Worm (Caenorhabditis elegans) whole organism, L1 larva: ENCODE data around the gene F59C12.3.

Source experiments
- F16B12.6 ChIP-seq: fragments of 150-350 bp; optimal IDR thresholded peaks from 2 replicates; lab custom pipeline; 2014; ENCODE audit warnings: missing biosample characterization, missing genetic modification characterization
- aha-1 ChIP-seq: fragments of 150-350 bp; optimal IDR thresholded peaks from 2 replicates; lab custom pipeline; 2014; ENCODE audit warnings: missing biosample characterization, missing genetic modification characterization
- alr-1 ChIP-seq: fragments of 200-800 bp; sonication (Bioruptor generic); optimal IDR thresholded peaks from 2 replicates; lab custom pipeline; 2018; ENCODE audit warnings: borderline replicate concordance, mild to moderate bottlenecking, missing genetic modification characterization, missing compliant biosample characterization
- aly-2 ChIP-seq: fragments of 150-350 bp; optimal IDR thresholded peaks from 2 replicates; lab custom pipeline; 2014; ENCODE audit warnings: missing biosample characterization, missing genetic modification characterization
- blmp-1 ChIP-seq: fragments of 150-350 bp; optimal IDR thresholded peaks from 2 replicates; lab custom pipeline; 2014; ENCODE audit warnings: missing biosample characterization, missing genetic modification characterization
- ceh-8 ChIP-seq: fragments of 200-800 bp; sonication (Bioruptor generic); optimal IDR thresholded peaks from 2 replicates; lab custom pipeline; 2018; ENCODE audit warnings: mild to moderate bottlenecking, missing genetic modification characterization, moderate library complexity, missing compliant biosample characterization
- ceh-88 ChIP-seq: fragments of 200-800 bp; sonication (Bioruptor generic); IDR thresholded peaks from 2 replicates; pipeline ENCODE4 v1.3.6; 2022; ENCODE audit warnings: missing genetic modification characterization, missing compliant biosample characterization
- dsc-1 ChIP-seq: sonication (generic microtip); optimal IDR thresholded peaks from 2 replicates; lab custom pipeline; 2016; ENCODE audit warnings: mild to moderate bottlenecking, missing genetic modification characterization, missing compliant biosample characterization
- efl-3 ChIP-seq: fragments of 200-800 bp; sonication (Bioruptor generic); optimal IDR thresholded peaks from 2 replicates; lab custom pipeline; 2018; ENCODE audit warnings: mild to moderate bottlenecking, missing genetic modification characterization, missing compliant biosample characterization
- egl-27 ChIP-seq, 2 experiments: fragments of 150-350 bp in 1 of 2; sonication (generic microtip); optimal IDR thresholded peaks; 3 replicates each; lab custom pipeline; 2017 to 2018; ENCODE audit warnings: missing biosample characterization in 2 of 2, missing genetic modification characterization in 2 of 2, missing genetic modification reagents in 2 of 2
- elt-3 ChIP-seq, 6 experiments: fragments of 150-350 bp in 1 of 6; sonication (generic microtip); optimal IDR thresholded peaks; 2 replicates each; lab custom pipeline; 2017 to 2018; ENCODE audit warnings: missing biosample characterization in 6 of 6, missing genetic modification characterization in 6 of 6, inconsistent platforms in 1 of 6
- fkh-4 ChIP-seq: sonication (generic microtip); optimal IDR thresholded peaks from 2 replicates; lab custom pipeline; 2016; ENCODE audit warnings: missing compliant biosample characterization, missing genetic modification characterization, borderline replicate concordance
- fkh-8 ChIP-seq: sonication (generic microtip); optimal IDR thresholded peaks from 2 replicates; lab custom pipeline; 2016; ENCODE audit warnings: mild to moderate bottlenecking, missing genetic modification characterization, missing compliant biosample characterization
- grh-1 ChIP-seq: fragments of 200-800 bp; sonication (Bioruptor generic); IDR thresholded peaks from 2 replicates; pipeline ENCODE4 v1.3.6; 2022; ENCODE audit warnings: missing genetic modification reagents, missing genetic modification characterization, missing compliant biosample characterization
- hlh-17 ChIP-seq: fragments of 200-800 bp; sonication (Bioruptor generic); optimal IDR thresholded peaks from 2 replicates; lab custom pipeline; 2018; ENCODE audit warnings: missing genetic modification characterization, mild to moderate bottlenecking, missing compliant biosample characterization, moderate library complexity, borderline replicate concordance
- hpl-2 ChIP-seq: fragments of 150-350 bp; optimal IDR thresholded peaks from 2 replicates; lab custom pipeline; 2014; ENCODE audit warnings: missing biosample characterization, missing genetic modification reagents, missing genetic modification characterization
- irx-1 ChIP-seq: sonication (generic microtip); optimal IDR thresholded peaks from 2 replicates; lab custom pipeline; 2016; ENCODE audit warnings: missing genetic modification characterization, missing compliant biosample characterization
- isw-1 ChIP-seq: fragments of 200-800 bp; sonication (Bioruptor generic); IDR thresholded peaks from 2 replicates; pipeline ENCODE4 v1.3.6; 2022; ENCODE audit warnings: missing genetic modification characterization, missing compliant biosample characterization
- jun-1 ChIP-seq: fragments of 150-350 bp; optimal IDR thresholded peaks from 2 replicates; lab custom pipeline; 2014; ENCODE audit warnings: missing biosample characterization, missing genetic modification reagents, missing genetic modification characterization
- lin-14 ChIP-seq: fragments of 200-800 bp; sonication (Bioruptor generic); optimal IDR thresholded peaks from 2 replicates; lab custom pipeline; 2018; ENCODE audit warnings: mild to moderate bottlenecking, missing genetic modification characterization, moderate library complexity, missing compliant biosample characterization
- lin-15B ChIP-seq: fragments of 150-350 bp; sonication (generic microtip); optimal IDR thresholded peaks from 3 replicates; lab custom pipeline; 2014; ENCODE audit warnings: missing biosample characterization, missing genetic modification characterization
- lin-35 ChIP-seq, 2 experiments: fragments of 150-350 bp; optimal IDR thresholded peaks; 2 replicates each; lab custom pipeline; 2014; ENCODE audit warnings: missing biosample characterization in 2 of 2, missing genetic modification characterization in 2 of 2, missing genetic modification reagents in 2 of 2
- lin-39 ChIP-seq: fragments of 150-350 bp; optimal IDR thresholded peaks from 2 replicates; lab custom pipeline; 2014; ENCODE audit warnings: missing biosample characterization, missing genetic modification reagents, missing genetic modification characterization
- lsy-2 ChIP-seq, 2 experiments: fragments of 150-350 bp; optimal IDR thresholded peaks; 2 replicates each; lab custom pipeline; 2014; ENCODE audit warnings: missing biosample characterization in 2 of 2, missing genetic modification characterization in 2 of 2
- mdl-1 ChIP-seq, 2 experiments: fragments of 150-350 bp; optimal IDR thresholded peaks; 2 replicates each; lab custom pipeline; 2014 to 2017; ENCODE audit warnings: missing biosample characterization in 2 of 2, missing genetic modification characterization in 2 of 2, inconsistent platforms in 1 of 2
- mef-2 ChIP-seq: fragments of 150-350 bp; optimal IDR thresholded peaks from 2 replicates; lab custom pipeline; 2014; ENCODE audit warnings: missing biosample characterization, missing genetic modification characterization
- mep-1 ChIP-seq: fragments of 150-350 bp; optimal IDR thresholded peaks from 2 replicates; lab custom pipeline; 2014; ENCODE audit warnings: missing biosample characterization, missing genetic modification characterization
- nhr-11 ChIP-seq: fragments of 150-350 bp; optimal IDR thresholded peaks from 2 replicates; lab custom pipeline; 2014; ENCODE audit warnings: missing biosample characterization, missing genetic modification characterization
- nhr-12 ChIP-seq: sonication (generic microtip); optimal IDR thresholded peaks from 2 replicates; lab custom pipeline; 2017; ENCODE audit warnings: missing biosample characterization, missing genetic modification characterization
- nhr-237 ChIP-seq: fragments of 150-350 bp; optimal IDR thresholded peaks from 2 replicates; lab custom pipeline; 2014; ENCODE audit warnings: missing biosample characterization, missing genetic modification characterization
- nhr-28 ChIP-seq: fragments of 150-350 bp; optimal IDR thresholded peaks from 2 replicates; lab custom pipeline; 2014; ENCODE audit warnings: missing biosample characterization, missing genetic modification characterization
- nhr-71 ChIP-seq: sonication (generic microtip); optimal IDR thresholded peaks from 2 replicates; lab custom pipeline; 2016; ENCODE audit warnings: mild to moderate bottlenecking, missing genetic modification characterization, moderate library complexity, missing compliant biosample characterization
- nhr-90 ChIP-seq: sonication (generic microtip); optimal IDR thresholded peaks from 2 replicates; lab custom pipeline; 2016; ENCODE audit warnings: mild to moderate bottlenecking, missing genetic modification characterization, missing compliant biosample characterization; ENCODE audit not compliant: poor library complexity
- pag-3 ChIP-seq: sonication (generic microtip); optimal IDR thresholded peaks from 2 replicates; lab custom pipeline; 2017; ENCODE audit warnings: missing genetic modification characterization, mild to moderate bottlenecking, missing compliant biosample characterization, antibody characterized with exemption, borderline replicate concordance; ENCODE audit not compliant: insufficient read depth
- rnt-1 ChIP-seq: sonication (generic microtip); optimal IDR thresholded peaks from 2 replicates; lab custom pipeline; 2016; ENCODE audit warnings: mild to moderate bottlenecking, missing genetic modification characterization, moderate library complexity, missing compliant biosample characterization
- snpc-4 ChIP-seq: fragments of 150-350 bp; optimal IDR thresholded peaks from 2 replicates; lab custom pipeline; 2014; ENCODE audit warnings: missing biosample characterization, missing genetic modification characterization
- sox-4 ChIP-seq: sonication (generic microtip); optimal IDR thresholded peaks from 2 replicates; lab custom pipeline; 2016; ENCODE audit warnings: missing genetic modification characterization, missing compliant biosample characterization
- sptf-1 ChIP-seq: fragments of 150-350 bp; optimal IDR thresholded peaks from 2 replicates; lab custom pipeline; 2014; ENCODE audit warnings: missing biosample characterization, missing genetic modification characterization
- sup-37 ChIP-seq: fragments of 200-800 bp; sonication (Bioruptor generic); optimal IDR thresholded peaks from 2 replicates; lab custom pipeline; 2018; ENCODE audit warnings: mild to moderate bottlenecking, missing genetic modification characterization, missing compliant biosample characterization
- swsn-7 ChIP-seq: sonication (generic microtip); optimal IDR thresholded peaks from 2 replicates; lab custom pipeline; 2016; ENCODE audit warnings: missing genetic modification characterization, missing compliant biosample characterization
- unc-30 ChIP-seq: sonication (generic microtip); optimal IDR thresholded peaks from 2 replicates; lab custom pipeline; 2017; ENCODE audit warnings: missing biosample characterization, missing genetic modification characterization
- unc-86 ChIP-seq: sonication (generic microtip); optimal IDR thresholded peaks from 2 replicates; lab custom pipeline; 2016; ENCODE audit warnings: missing genetic modification characterization, missing compliant biosample characterization
- unc-98 ChIP-seq: fragments of 200-800 bp; sonication (Bioruptor generic); IDR thresholded peaks from 2 replicates; pipeline ENCODE4 v1.3.6; 2022; ENCODE audit warnings: missing genetic modification characterization, missing compliant biosample characterization
- vab-15 ChIP-seq: sonication (generic microtip); optimal IDR thresholded peaks from 2 replicates; lab custom pipeline; 2017; ENCODE audit warnings: missing genotype, mild to moderate bottlenecking, missing genetic modification characterization, missing compliant biosample characterization
- xbp-1 ChIP-seq: sonication (generic microtip); optimal IDR thresholded peaks from 2 replicates; lab custom pipeline; 2016; ENCODE audit warnings: missing genetic modification characterization, missing compliant biosample characterization
- ztf-11 ChIP-seq, 2 experiments: sonication (generic microtip); optimal IDR thresholded peaks; 2 replicates each; lab custom pipeline; 2016 to 2017; ENCODE audit warnings: missing genetic modification characterization in 2 of 2, missing biosample characterization in 1 of 2, missing compliant biosample characterization in 1 of 2
- ztf-4 ChIP-seq: fragments of 150-350 bp; optimal IDR thresholded peaks from 2 replicates; lab custom pipeline; 2014; ENCODE audit warnings: missing biosample characterization, missing genetic modification characterization

F59C12.3 gene

ce11 chrX:16612293-16612946 is 3.1 kb upstream of the F59C12.3 start (continued):
- TF ChIP-seq unc-98 (GFP tag; lab: Robert Waterston, UW) (no peak; the same call in 1 of the 2 replicates), mef-2 (tag; lab: Kevin White, UChicago) (peak; percentile 89), mep-1 (tag; lab: Kevin White, UChicago) (peak; percentile 94), vab-15 (tag; lab: Kevin White, UChicago) (peak; percentile 80), nhr-11 (peak; percentile 73), alr-1 (tag; lab: Kevin White, UChicago) (no peak), rnt-1 (tag; lab: Kevin White, UChicago) (peak; percentile 90), efl-3 (GFP tag; lab: Kevin White, UChicago) (no peak), F16B12.6 (no peak), nhr-28 (tag; lab: Kevin White, UChicago) (no peak), sptf-1 (tag; lab: Kevin White, UChicago) (no peak), sup-37 (GFP tag; lab: Kevin White, UChicago) (peak; percentile 60), fkh-4 (peak; percentile 54), ztf-11 (tag; optimal IDR thresholded peaks at IDR 0.05; lab: Kevin White, UChicago) (peak in 1 of 2 experiments; percentile 79), aha-1 (peak; percentile 78), unc-86 (peak; percentile 94), xbp-1 (tag; lab: Kevin White, UChicago) (peak; percentile 92), irx-1 (tag; lab: Kevin White, UChicago) (peak; percentile 84), ceh-88 (GFP tag; lab: Robert Waterston, UW) (peak; percentile 81; the same call in 1 of the 2 replicates), lin-39 (tag; lab: Kevin White, UChicago) (peak; percentile 14), ceh-8 (GFP tag; lab: Kevin White, UChicago) (peak; percentile 59), snpc-4 (tag; lab: Kevin White, UChicago) (peak; percentile 73), lin-15B (tag; lab: Kevin White, UChicago) (peak; percentile 42), isw-1 (GFP tag; lab: Robert Waterston, UW) (peak; percentile 72), mdl-1 (tag; optimal IDR thresholded peaks at IDR 0.05; lab: Kevin White, UChicago) (peak; percentile 86 to 95), nhr-12 (no peak), nhr-237 (tag; lab: Kevin White, UChicago) (peak; percentile 93), unc-30 (no peak), lin-35 (GFP tag; optimal IDR thresholded peaks at IDR 0.05; lab: Kevin White, UChicago) (peak; percentile 73 to 89), elt-3 (tag; optimal IDR thresholded peaks at IDR 0.05; lab: Kevin White, UChicago) (peak in 4 of 6 experiments; percentile 71 to 79 (median 75)), fkh-8 (tag; lab: Kevin White, UChicago) (peak; percentile 97), egl-27 (tag; optimal IDR thresholded peaks at IDR 0.05; lab: Kevin White, UChicago) (peak; percentile 63 to 75), lin-14 (GFP tag; lab: Kevin White, UChicago) (peak; percentile 99), ztf-4 (tag; lab: Kevin White, UChicago) (peak; percentile 95), aly-2 (tag; lab: Kevin White, UChicago) (no peak), dsc-1 (tag; lab: Kevin White, UChicago) (peak; percentile 91), nhr-71 (peak; percentile 99), sox-4 (tag; lab: Kevin White, UChicago) (peak; percentile 63), hpl-2 (peak; percentile 65), lsy-2 (tag; optimal IDR thresholded peaks at IDR 0.05; lab: Kevin White, UChicago) (peak; percentile 80 to 94), nhr-90 (peak; percentile 90), blmp-1 (peak; percentile 65), swsn-7 (peak; percentile 96), grh-1 (GFP tag; lab: Robert Waterston, UW) (peak; percentile 72), pag-3 (tag; lab: Kevin White, UChicago) (no peak), hlh-17 (no peak), jun-1 (tag; lab: Kevin White, UChicago) (peak; percentile 97)
